Fruit fly (Drosophila melanogaster): Measurements from ENCODE around the gene CG3108.

CG3108 gene

DNA sequence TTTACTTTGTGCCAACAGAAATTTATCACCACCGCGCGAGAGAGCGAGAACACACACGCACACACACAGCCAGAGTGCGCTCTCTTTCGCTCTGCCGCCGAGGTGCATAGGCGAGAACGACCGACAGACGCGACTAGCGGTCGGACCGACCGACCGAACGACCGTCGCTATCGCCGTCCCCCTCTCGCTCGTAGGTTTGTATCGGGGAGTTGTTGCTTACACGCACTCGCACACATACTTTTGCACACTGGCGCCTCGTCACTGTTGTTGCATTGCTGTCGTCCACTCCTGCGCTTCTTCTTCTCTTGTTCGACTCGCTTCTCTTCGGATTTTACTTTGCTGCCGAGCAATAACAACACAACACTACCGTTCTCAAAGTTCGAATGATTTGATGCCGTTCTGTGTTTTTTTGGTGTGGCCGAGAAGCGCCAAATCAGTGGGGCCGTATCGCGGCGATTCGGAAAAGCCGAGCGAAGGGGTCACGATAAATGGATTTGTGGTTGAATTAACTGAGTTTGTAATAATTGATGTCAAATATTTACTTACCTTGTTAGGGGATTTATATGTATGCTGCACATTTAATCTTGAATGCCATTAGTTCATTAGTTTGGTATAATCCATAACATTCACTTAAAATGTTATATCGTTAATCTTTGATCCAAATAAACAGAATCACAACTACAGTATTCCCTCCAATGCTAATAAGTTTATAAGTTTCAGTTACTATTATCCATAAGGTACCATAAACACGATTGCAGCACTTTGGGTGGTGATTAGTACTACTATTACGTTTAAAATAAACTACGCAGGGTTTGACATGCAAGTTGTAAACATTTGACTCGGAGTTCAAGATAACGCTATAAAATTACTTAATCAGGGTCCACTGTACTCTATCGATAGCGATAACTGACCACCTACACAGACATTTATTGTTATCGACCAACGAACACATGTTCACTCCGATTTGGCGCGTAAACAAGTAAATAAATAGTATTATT, 34.3 kb downstream of the CG3108 start, which contains the start of the genes IntS6 and Rtel1 (continued):
- TF ChIP-seq CG15601 (tag; optimal IDR thresholded peaks at IDR 0.05) (peak; percentile 83), tup (GFP tag; optimal IDR thresholded peaks at IDR 0.05) (peak; percentile 72), CG13424 (tag; optimal IDR thresholded peaks at IDR 0.05) (peak; percentile 91), cwo (GFP tag; optimal IDR thresholded peaks at IDR 0.05) (peak; percentile 82), Hand (GFP tag; optimal IDR thresholded peaks at IDR 0.05) (peak; percentile 72), tx (GFP tag; optimal IDR thresholded peaks at IDR 0.05) (peak; percentile 91), ssp (GFP tag; IDR thresholded peaks at IDR 0.05) (peak; percentile 78), Sry-β (GFP tag; optimal IDR thresholded peaks at IDR 0.05) (peak; percentile 40), z (GFP tag; IDR thresholded peaks at IDR 0.05) (0 out of 3 replicates have a peak, but pooled peaks have one; percentile 11), CHES-1-like (GFP tag; optimal IDR thresholded peaks at IDR 0.05) (peak; percentile 88), Sry-δ (GFP tag; optimal IDR thresholded peaks at IDR 0.05) (peak; percentile 65), Dip2 (GFP tag; IDR thresholded peaks at IDR 0.05) (no peak), kah (GFP tag; optimal IDR thresholded peaks at IDR 0.05) (peak; percentile 57), so (GFP tag; IDR thresholded peaks at IDR 0.05) (peak; percentile 89; the same call in 2 of the 3 replicates), gcm (GFP tag; optimal IDR thresholded peaks at IDR 0.05) (peak; percentile 81), Tbp (GFP tag; optimal IDR thresholded peaks at IDR 0.05) (no peak), kni (GFP tag; optimal IDR thresholded peaks at IDR 0.05) (peak; percentile 76), chn (GFP tag; optimal IDR thresholded peaks at IDR 0.05) (peak; percentile 87), Dp (GFP tag; optimal IDR thresholded peaks at IDR 0.05) (no peak)

DNA sequence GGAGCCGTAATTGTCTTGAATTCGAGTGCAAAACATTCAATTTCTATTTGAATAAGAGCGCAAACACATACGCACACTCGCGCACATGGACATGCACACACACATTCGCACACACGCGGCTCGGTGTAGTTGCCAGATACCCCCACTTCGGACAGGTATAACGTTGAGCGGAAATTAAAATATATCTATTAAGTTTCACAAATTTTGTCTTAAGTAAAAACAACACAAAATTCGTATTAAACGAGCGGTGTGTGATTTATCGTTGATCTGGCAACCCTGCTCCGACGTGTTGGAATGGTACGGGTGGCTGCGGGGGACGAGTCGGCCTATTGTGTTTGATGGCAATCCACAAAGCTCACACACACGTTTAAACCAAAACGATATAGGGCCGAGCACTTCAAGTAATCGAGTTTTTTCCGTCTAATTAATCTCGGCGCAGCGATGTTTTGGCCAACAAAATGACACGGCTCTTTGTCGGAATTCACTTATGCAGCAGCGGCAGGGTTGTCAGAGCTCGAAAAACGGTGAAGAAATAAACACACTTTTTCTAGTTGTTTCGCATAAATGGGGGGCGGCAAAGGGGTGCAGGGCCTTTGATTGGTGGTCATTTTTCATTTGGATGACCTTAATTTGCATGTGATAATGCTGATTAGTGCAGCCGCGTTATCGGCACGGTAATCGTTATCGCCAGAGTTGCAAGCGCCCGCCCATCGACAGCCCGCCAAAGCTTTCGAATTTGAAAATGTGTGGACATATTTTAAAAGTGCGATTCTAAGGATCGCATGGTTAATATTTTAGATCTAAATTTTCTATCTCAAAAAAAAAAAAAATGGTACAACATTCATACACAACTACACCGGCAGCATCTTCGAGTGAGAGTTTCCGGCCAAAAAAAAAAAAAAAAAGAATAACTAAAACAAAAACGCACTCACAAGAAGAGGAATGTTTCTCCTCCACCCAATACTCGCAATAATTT, 35.3 kb downstream of the CG3108 start:
- TF ChIP-seq CG7556 (GFP tag; optimal IDR thresholded peaks at IDR 0.05) = peak; percentile 77
- TF ChIP-seq CG30020 (tag; optimal IDR thresholded peaks at IDR 0.05) = peak; percentile 23
- peak; percentile 49 for TF ChIP-seq HmgZ (tag; optimal IDR thresholded peaks at IDR 0.05)
- TF ChIP-seq Dad (GFP tag; optimal IDR thresholded peaks at IDR 0.05) = no peak
- TF ChIP-seq CG14050 (GFP tag; IDR thresholded peaks at IDR 0.05) = peak; percentile 77
- TF ChIP-seq CG16813 (GFP tag; IDR thresholded peaks at IDR 0.05; ENCODE audit: partially characterized antibody) = no peak
- peak; percentile 86 for TF ChIP-seq ken (GFP tag; IDR thresholded peaks at IDR 0.05)
- peak; percentile 78 for TF ChIP-seq ranshi (GFP tag; IDR thresholded peaks at IDR 0.05)
- peak; percentile 18 for TF ChIP-seq crc (GFP tag; optimal IDR thresholded peaks at IDR 0.05)
- TF ChIP-seq corto (GFP tag; optimal IDR thresholded peaks at IDR 0.05) = peak; percentile 56
- TF ChIP-seq CG11398 (GFP tag; optimal IDR thresholded peaks at IDR 0.05) = no peak
- TF ChIP-seq Ada2b (GFP tag; IDR thresholded peaks at IDR 0.05) = peak; percentile 74
- TF ChIP-seq E2f1 (GFP tag; IDR thresholded peaks at IDR 0.05) = peak; percentile 74; the same call in 1 of the 2 replicates
- TF ChIP-seq ttk (GFP tag; IDR thresholded peaks at IDR 0.05) = peak; percentile 52; the same call in 1 of the 2 replicates
- TF ChIP-seq zfh2 (GFP tag; optimal IDR thresholded peaks at IDR 0.05) = peak; percentile 64
- peak; percentile 48 for TF ChIP-seq exex (tag; optimal IDR thresholded peaks at IDR 0.05)
- TF ChIP-seq ab (GFP tag; optimal IDR thresholded peaks at IDR 0.05) = peak; percentile 75
- TF ChIP-seq CG4854 (GFP tag; optimal IDR thresholded peaks at IDR 0.05) = peak; percentile 52
- peak; percentile 71 for TF ChIP-seq stc (GFP tag; IDR thresholded peaks at IDR 0.05)
- peak; percentile 43 for TF ChIP-seq NC2β (GFP tag; optimal IDR thresholded peaks at IDR 0.05)
- peak; percentile 63 for TF ChIP-seq CG5180 (GFP tag; optimal IDR thresholded peaks at IDR 0.05)
- TF ChIP-seq Mrtf (GFP tag; IDR thresholded peaks at IDR 0.05) = peak; percentile 75; the same call in 2 of the 3 replicates
- TF ChIP-seq pan (optimal IDR thresholded peaks at IDR 0.05) = no peak
- TF ChIP-seq pan (GFP tag; optimal IDR thresholded peaks at IDR 0.05 in 1 of 2, IDR thresholded peaks at IDR 0.05 in 1 of 2) = peak in 1 of 2 experiments; percentile 86
- TF ChIP-seq CG10321 (GFP tag; IDR thresholded peaks at IDR 0.05) = peak; percentile 56; the same call in 1 of the 2 replicates
- no peak for TF ChIP-seq ash1 (GFP tag; optimal IDR thresholded peaks at IDR 0.05)
- peak; percentile 77 for TF ChIP-seq onecut (GFP tag; IDR thresholded peaks at IDR 0.05)

Measured in whole organism, embryonic.